Worm (Caenorhabditis elegans) whole organism, L2 larva: Measurements from ENCODE around the gene fntb-1.

Experiments used
- F13H6.1 ChIP-seq: sonication (generic microtip); optimal IDR thresholded peaks from 2 replicates; lab custom pipeline; 2016; ENCODE audit warnings: missing genetic modification characterization, missing compliant biosample characterization
- R02D3.7 ChIP-seq: fragments of 150-350 bp; optimal IDR thresholded peaks from 2 replicates; lab custom pipeline; 2014; ENCODE audit warnings: missing biosample characterization, missing genetic modification characterization
- ZK546.5 ChIP-seq: sonication (generic microtip); optimal IDR thresholded peaks from 2 replicates; lab custom pipeline; 2017; ENCODE audit warnings: missing biosample characterization, missing genetic modification characterization
- aly-2 ChIP-seq: fragments of 150-350 bp; optimal IDR thresholded peaks from 2 replicates; lab custom pipeline; 2014; ENCODE audit warnings: missing biosample characterization, missing genetic modification characterization
- blmp-1 ChIP-seq: sonication (generic microtip); optimal IDR thresholded peaks from 2 replicates; lab custom pipeline; 2017; ENCODE audit warnings: missing genetic modification characterization, mild to moderate bottlenecking, missing compliant biosample characterization, antibody characterized with exemption, moderate library complexity; ENCODE audit not compliant: insufficient read depth
- ceh-16 ChIP-seq: fragments of 150-350 bp; optimal IDR thresholded peaks from 2 replicates; lab custom pipeline; 2014; ENCODE audit warnings: missing biosample characterization, missing genetic modification characterization
- ceh-82 ChIP-seq: fragments of 150-350 bp; optimal IDR thresholded peaks from 2 replicates; lab custom pipeline; 2014; ENCODE audit warnings: missing biosample characterization, missing genetic modification characterization
- crh-2 ChIP-seq: sonication (generic microtip); optimal IDR thresholded peaks from 2 replicates; lab custom pipeline; 2017; ENCODE audit warnings: missing biosample characterization, missing genetic modification characterization
- dmd-4 ChIP-seq: sonication (generic microtip); optimal IDR thresholded peaks from 2 replicates; lab custom pipeline; 2017; ENCODE audit warnings: missing biosample characterization, missing genetic modification characterization
- egl-27 ChIP-seq: sonication (generic microtip); optimal IDR thresholded peaks from 3 replicates; lab custom pipeline; 2017; ENCODE audit warnings: missing biosample characterization, missing genetic modification reagents, missing genetic modification characterization
- elt-1 ChIP-seq: fragments of 150-350 bp; optimal IDR thresholded peaks from 2 replicates; lab custom pipeline; 2014; ENCODE audit warnings: missing biosample characterization, missing genetic modification characterization
- elt-3 ChIP-seq: sonication (generic microtip); optimal IDR thresholded peaks from 2 replicates; lab custom pipeline; 2017; ENCODE audit warnings: missing biosample characterization, missing genetic modification characterization
- fos-1 ChIP-seq: fragments of 150-350 bp; optimal IDR thresholded peaks from 2 replicates; lab custom pipeline; 2014; ENCODE audit warnings: missing biosample characterization, missing genetic modification characterization
- gmeb-1 ChIP-seq: fragments of 150-350 bp; optimal IDR thresholded peaks from 2 replicates; lab custom pipeline; 2014; ENCODE audit warnings: missing biosample characterization, missing genetic modification characterization
- lin-11 ChIP-seq: fragments of 150-350 bp; sonication (generic microtip); optimal IDR thresholded peaks from 2 replicates; lab custom pipeline; 2014; ENCODE audit warnings: missing biosample characterization, missing genetic modification characterization, inconsistent platforms, mixed read lengths
- lin-13 ChIP-seq: fragments of 150-350 bp; optimal IDR thresholded peaks from 2 replicates; lab custom pipeline; 2014; ENCODE audit warnings: missing biosample characterization, missing genetic modification reagents, missing genetic modification characterization
- lin-39 ChIP-seq: fragments of 150-350 bp; optimal IDR thresholded peaks from 2 replicates; lab custom pipeline; 2014; ENCODE audit warnings: missing biosample characterization, missing genetic modification reagents, missing genetic modification characterization
- mbf-1 ChIP-seq: sonication (generic microtip); optimal IDR thresholded peaks from 2 replicates; lab custom pipeline; 2017; ENCODE audit warnings: missing biosample characterization, missing genetic modification characterization
- mdl-1 ChIP-seq, 2 experiments: fragments of 150-350 bp in 1 of 2; sonication (generic microtip) in 1 of 2; optimal IDR thresholded peaks; 2 replicates each; lab custom pipeline; 2017; ENCODE audit warnings: missing biosample characterization in 2 of 2, missing genetic modification characterization in 2 of 2
- nhr-11 ChIP-seq: fragments of 150-350 bp; optimal IDR thresholded peaks from 2 replicates; lab custom pipeline; 2014; ENCODE audit warnings: missing biosample characterization, missing genetic modification characterization
- nhr-12 ChIP-seq: fragments of 150-350 bp; optimal IDR thresholded peaks from 2 replicates; lab custom pipeline; 2014; ENCODE audit warnings: missing biosample characterization, missing genetic modification characterization
- nhr-129 ChIP-seq: fragments of 150-350 bp; optimal IDR thresholded peaks from 2 replicates; lab custom pipeline; 2014; ENCODE audit warnings: missing biosample characterization, missing genetic modification characterization
- nhr-21 ChIP-seq: fragments of 150-350 bp; optimal IDR thresholded peaks from 2 replicates; lab custom pipeline; 2014; ENCODE audit warnings: missing biosample characterization, missing genetic modification characterization
- nhr-237 ChIP-seq: fragments of 150-350 bp; optimal IDR thresholded peaks from 2 replicates; lab custom pipeline; 2014; ENCODE audit warnings: missing biosample characterization, missing genetic modification characterization
- nhr-25 ChIP-seq: fragments of 150-350 bp; sonication (generic microtip); optimal IDR thresholded peaks from 3 replicates; lab custom pipeline; 2014; ENCODE audit warnings: missing biosample characterization, missing genetic modification characterization
- nhr-6 ChIP-seq: fragments of 150-350 bp; optimal IDR thresholded peaks from 2 replicates; lab custom pipeline; 2014; ENCODE audit warnings: missing biosample characterization, missing genetic modification characterization
- nhr-77 ChIP-seq: fragments of 150-350 bp; optimal IDR thresholded peaks from 2 replicates; lab custom pipeline; 2014; ENCODE audit warnings: missing biosample characterization, missing genetic modification characterization
- peb-1 ChIP-seq: fragments of 150-350 bp; optimal IDR thresholded peaks from 2 replicates; lab custom pipeline; 2014; ENCODE audit warnings: missing biosample characterization, missing genetic modification characterization
- skn-1 ChIP-seq: sonication (generic microtip); optimal IDR thresholded peaks from 2 replicates; lab custom pipeline; 2017; ENCODE audit warnings: missing biosample characterization, missing genetic modification characterization
- sma-9 ChIP-seq, 2 experiments: fragments of 150-350 bp in 1 of 2; sonication (generic microtip) in 1 of 2; optimal IDR thresholded peaks; 2 replicates each; lab custom pipeline; 2014 to 2016; ENCODE audit warnings: missing genetic modification characterization in 2 of 2, mild to moderate bottlenecking in 1 of 2, missing biosample characterization in 1 of 2, missing compliant biosample characterization in 1 of 2, missing genetic modification reagents in 1 of 2, moderate library complexity in 1 of 2
- snpc-4 ChIP-seq: fragments of 150-350 bp; optimal IDR thresholded peaks from 2 replicates; lab custom pipeline; 2014; ENCODE audit warnings: missing biosample characterization, missing genetic modification characterization
- unc-39 ChIP-seq: fragments of 150-350 bp; optimal IDR thresholded peaks from 2 replicates; lab custom pipeline; 2014; ENCODE audit warnings: missing biosample characterization, missing genetic modification characterization
- unc-55 ChIP-seq: fragments of 150-350 bp; sonication (generic microtip); optimal IDR thresholded peaks from 3 replicates; lab custom pipeline; 2014; ENCODE audit warnings: missing biosample characterization, missing genetic modification reagents, missing genetic modification characterization
- unc-62 ChIP-seq: fragments of 150-350 bp; optimal IDR thresholded peaks from 2 replicates; lab custom pipeline; 2014; ENCODE audit warnings: missing biosample characterization, missing genetic modification reagents, missing genetic modification characterization
- zag-1 ChIP-seq: fragments of 150-350 bp; optimal IDR thresholded peaks from 2 replicates; lab custom pipeline; 2014; ENCODE audit warnings: missing biosample characterization, missing genetic modification characterization
- ztf-11 ChIP-seq: sonication (generic microtip); optimal IDR thresholded peaks from 2 replicates; lab custom pipeline; 2017; ENCODE audit warnings: missing biosample characterization, missing genetic modification characterization
- ztf-4 ChIP-seq: fragments of 150-350 bp; optimal IDR thresholded peaks from 2 replicates; lab custom pipeline; 2014; ENCODE audit warnings: missing biosample characterization, missing genetic modification characterization

fntb-1 gene

DNA sequence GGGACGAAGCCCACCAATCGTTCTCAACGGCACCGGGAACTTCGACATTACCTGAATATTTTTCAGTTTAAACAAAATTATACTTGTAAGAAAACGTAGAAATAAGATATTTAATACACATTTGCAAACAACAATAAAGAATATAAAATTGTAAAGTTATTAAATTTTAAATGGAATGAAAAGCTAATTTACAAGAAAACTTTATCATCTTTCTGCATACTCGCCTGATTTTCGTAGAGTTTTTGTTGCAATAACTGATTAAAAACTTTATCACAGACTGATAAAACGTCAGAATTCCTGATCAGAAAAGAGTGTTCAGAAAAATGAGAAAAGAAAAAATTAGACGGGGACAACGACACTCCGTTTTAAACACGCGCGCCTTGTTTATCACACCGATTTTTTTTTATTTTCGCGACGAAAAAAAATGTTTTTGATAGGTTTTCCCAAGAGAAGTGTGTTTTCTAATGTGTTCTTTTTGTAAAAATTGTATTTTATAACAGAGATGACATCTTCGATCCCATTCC lies at the start of gene fntb-1, which contains the start of gene dlat-1:
Gene fntb-1, plus strand, starts transcription at position 412 of the 524 bp plus-strand sequence.
Gene dlat-1, minus strand, starts transcription at position 51 of the 524 bp plus-strand sequence.
- no peak for TF ChIP-seq mbf-1 (tag; lab: Kevin White, UChicago)
- TF ChIP-seq unc-55 (GFP tag; lab: Kevin White, UChicago) = peak; percentile 9
- TF ChIP-seq crh-2 = peak; percentile 8
- TF ChIP-seq fos-1 (tag; lab: Kevin White, UChicago) = peak; percentile 80
- no peak for TF ChIP-seq blmp-1
- TF ChIP-seq nhr-77 (tag; lab: Kevin White, UChicago) = no peak
- TF ChIP-seq elt-1 (tag; lab: Kevin White, UChicago) = no peak
- no peak for TF ChIP-seq ztf-11 (tag; lab: Kevin White, UChicago)
- TF ChIP-seq sma-9 (GFP tag; optimal IDR thresholded peaks at IDR 0.05; lab: Kevin White, UChicago) = no peak
- TF ChIP-seq sma-9 (tag; optimal IDR thresholded peaks at IDR 0.05; lab: Kevin White, UChicago) = no peak
- TF ChIP-seq gmeb-1 (tag; lab: Kevin White, UChicago) = peak; percentile 10

DNA sequence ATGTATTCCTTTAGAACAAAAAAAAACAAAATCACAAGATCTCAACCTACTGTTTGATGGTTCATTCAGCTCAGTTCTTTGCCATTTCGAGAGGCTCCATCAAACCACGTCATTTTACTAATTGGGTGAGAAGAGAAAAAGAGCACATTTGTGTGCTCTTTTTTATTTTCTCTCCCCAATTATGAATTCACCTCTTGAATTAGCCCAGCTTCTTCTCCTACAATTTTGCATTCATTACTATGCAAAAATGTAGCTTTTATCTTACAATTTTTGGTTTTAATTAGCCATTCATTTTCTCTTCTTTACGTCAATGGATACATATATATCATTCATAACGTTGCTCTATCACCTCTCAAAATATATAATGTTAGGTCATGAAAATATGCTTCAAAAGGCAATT lies 41.8 kb upstream of the fntb-1 start:
- TF ChIP-seq nhr-129 = no peak
- no peak for TF ChIP-seq nhr-25 (tag; lab: Kevin White, UChicago)
- no peak for TF ChIP-seq sma-9 (GFP tag; optimal IDR thresholded peaks at IDR 0.05; lab: Kevin White, UChicago)
- no peak for TF ChIP-seq sma-9 (tag; optimal IDR thresholded peaks at IDR 0.05; lab: Kevin White, UChicago)
- no peak for TF ChIP-seq unc-39 (tag; lab: Kevin White, UChicago)
- TF ChIP-seq nhr-12 (tag; lab: Kevin White, UChicago) = no peak
- no peak for TF ChIP-seq R02D3.7 (tag; lab: Kevin White, UChicago)
- no peak for TF ChIP-seq elt-1 (tag; lab: Kevin White, UChicago)
- no peak for TF ChIP-seq ceh-16 (tag; lab: Kevin White, UChicago)
- TF ChIP-seq mdl-1 (tag; optimal IDR thresholded peaks at IDR 0.05; lab: Kevin White, UChicago) = no peak
- no peak for TF ChIP-seq ZK546.5 (tag; lab: Kevin White, UChicago)
- no peak for TF ChIP-seq F13H6.1 (tag; lab: Kevin White, UChicago)
- TF ChIP-seq nhr-21 (tag; lab: Kevin White, UChicago) = no peak
- TF ChIP-seq mbf-1 (tag; lab: Kevin White, UChicago) = no peak
- TF ChIP-seq, all 48 proteins: peak for 0

DNA sequence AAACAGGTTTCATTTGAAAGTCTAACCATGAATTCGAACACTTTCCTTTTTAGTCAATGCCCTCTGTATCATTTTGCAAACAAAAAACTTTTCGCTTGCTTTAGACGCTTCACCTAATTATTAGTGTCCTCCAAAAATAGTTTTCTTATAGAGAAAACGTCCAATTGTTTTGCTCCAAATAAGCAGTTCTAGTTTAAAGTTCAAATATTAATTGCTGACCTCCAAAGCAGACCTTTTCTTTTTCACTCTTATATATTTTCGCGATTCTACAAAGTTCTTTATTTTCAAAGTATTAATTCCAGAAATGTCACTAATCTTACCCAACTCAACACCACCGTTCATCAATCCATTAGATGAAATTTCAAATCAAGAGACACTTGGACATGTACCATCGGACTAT lies 38.7 kb upstream of the fntb-1 start, which contains the start of gene gnrr-2:
Gene gnrr-2, plus strand, starts transcription at position 301 of the 400 bp plus-strand sequence.
- TF ChIP-seq nhr-11 (no peak), peb-1 (tag; lab: Kevin White, UChicago) (no peak), lin-39 (no peak)

DNA sequence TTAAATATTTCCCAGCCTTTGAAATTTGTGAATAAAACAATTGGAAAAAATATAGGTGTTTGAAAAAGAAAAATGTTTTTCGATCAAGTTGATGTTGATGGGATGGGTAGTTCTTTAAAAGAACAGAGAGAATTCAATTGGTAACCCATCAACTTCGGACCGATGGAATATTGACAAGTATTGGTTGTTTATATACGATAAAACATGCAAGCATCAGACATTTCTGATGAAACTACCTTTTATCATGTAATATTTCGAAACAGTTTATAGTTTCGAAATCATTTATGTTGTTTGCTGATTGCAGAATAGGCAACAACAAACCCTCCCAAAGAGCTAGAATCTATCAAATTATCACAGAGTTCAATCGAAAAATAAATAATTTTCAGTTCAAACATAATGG lies 37.5 kb upstream of the fntb-1 start:
- TF ChIP-seq gmeb-1 (tag; lab: Kevin White, UChicago) (no peak), unc-62 (GFP tag; lab: Kevin White, UChicago) (no peak), snpc-4 (peak; percentile 69), unc-55 (GFP tag; lab: Kevin White, UChicago) (no peak), nhr-129 (peak; percentile 45)

DNA sequence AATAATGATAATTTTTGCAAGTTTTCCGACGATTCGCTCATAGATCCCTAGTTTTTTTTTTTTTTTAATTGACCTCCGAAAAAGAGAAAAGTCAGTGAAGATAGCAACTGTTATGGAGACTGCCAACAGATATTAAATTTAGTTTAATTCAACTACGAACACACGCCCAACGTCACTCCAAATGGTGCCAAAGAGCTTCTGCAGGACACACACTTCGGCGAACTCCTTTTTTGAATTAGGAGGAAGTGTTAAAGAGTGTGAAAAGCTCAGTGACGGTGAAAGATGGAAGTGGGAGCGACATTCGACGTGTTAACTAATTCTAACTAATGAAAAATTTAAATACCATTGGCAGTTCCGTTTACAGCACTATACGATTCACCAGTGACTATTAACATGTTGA lies 35.5 kb upstream of the fntb-1 start:
- no peak for TF ChIP-seq nhr-25 (tag; lab: Kevin White, UChicago)
- TF ChIP-seq ceh-82 (tag; lab: Kevin White, UChicago) = no peak
- peak; percentile 7 for TF ChIP-seq unc-55 (GFP tag; lab: Kevin White, UChicago)
- no peak for TF ChIP-seq nhr-77 (tag; lab: Kevin White, UChicago)

DNA sequence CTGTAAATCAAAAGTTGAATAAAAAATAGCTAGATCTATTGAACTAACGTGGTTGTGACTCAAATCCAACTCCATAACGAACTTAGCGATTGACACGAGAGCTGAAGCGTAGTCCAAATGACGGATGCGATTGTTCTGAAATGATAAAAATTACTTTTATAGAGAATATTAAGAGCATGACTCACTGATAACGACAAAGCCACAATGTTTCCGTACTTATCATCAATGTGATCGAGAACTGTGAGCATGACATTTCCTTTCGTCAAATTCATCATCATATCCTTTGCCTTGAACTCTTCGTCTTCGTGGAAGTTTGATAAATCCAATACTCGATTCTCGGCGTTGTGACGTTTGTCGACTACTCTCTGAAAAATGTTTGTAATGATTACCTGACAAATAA lies 33.4 kb upstream of the fntb-1 start:
- no peak for TF ChIP-seq ztf-4 (tag; lab: Kevin White, UChicago)
- TF ChIP-seq fos-1 (tag; lab: Kevin White, UChicago) = peak; percentile 93
- TF ChIP-seq, all 48 proteins: peak for 1

DNA sequence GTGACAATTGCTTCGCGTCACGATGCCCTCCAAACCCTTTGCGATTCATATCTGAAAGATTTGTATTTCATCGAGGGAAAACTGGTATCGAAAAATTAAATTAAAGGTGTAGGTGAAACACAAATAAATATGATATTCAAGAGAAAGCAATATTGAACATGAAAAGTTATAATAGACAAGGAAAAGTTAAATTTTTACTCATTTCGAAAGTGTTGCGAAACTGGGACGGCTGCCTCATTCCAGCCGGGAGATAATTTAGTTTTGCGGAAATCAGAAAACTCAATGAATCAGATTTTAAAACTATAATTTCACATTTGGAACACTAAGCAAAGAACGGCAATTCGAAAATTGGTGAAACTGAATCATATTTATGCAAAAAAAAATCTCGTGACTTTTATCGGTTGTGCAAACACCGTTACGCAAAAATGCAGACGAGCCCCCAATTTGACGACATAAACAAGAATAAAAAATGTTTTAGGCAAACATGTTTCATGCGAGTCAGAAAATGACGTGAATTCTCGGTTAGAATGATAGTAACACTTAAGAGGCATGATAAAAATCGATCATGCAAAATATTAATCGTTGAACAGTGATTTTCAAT lies 32.4 kb upstream of the fntb-1 start, which contains the start of the genes nxf-1 and C15H11.11:
Gene nxf-1, minus strand, starts transcription at position 51 of the 601 bp plus-strand sequence.
Gene C15H11.11, plus strand, starts transcription at position 536 of the 601 bp plus-strand sequence.
- TF ChIP-seq aly-2 = no peak
- TF ChIP-seq lin-39 = no peak
- no peak for TF ChIP-seq unc-62 (GFP tag; lab: Kevin White, UChicago)
- TF ChIP-seq mbf-1 (tag; lab: Kevin White, UChicago) = no peak
- no peak for TF ChIP-seq nhr-237
- no peak for TF ChIP-seq zag-1 (tag; lab: Kevin White, UChicago)
- TF ChIP-seq unc-55 (GFP tag; lab: Kevin White, UChicago) = peak; percentile 70
- no peak for TF ChIP-seq ceh-82 (tag; lab: Kevin White, UChicago)
- TF ChIP-seq dmd-4 (tag; lab: Kevin White, UChicago) = no peak
- no peak for TF ChIP-seq skn-1 (tag; lab: Kevin White, UChicago)
- TF ChIP-seq nhr-12 (tag; lab: Kevin White, UChicago) = no peak
- TF ChIP-seq mdl-1 (tag; optimal IDR thresholded peaks at IDR 0.05; lab: Kevin White, UChicago) = peak in 1 of 2 experiments; percentile 43
- TF ChIP-seq R02D3.7 (tag; lab: Kevin White, UChicago) = no peak
- TF ChIP-seq peb-1 (tag; lab: Kevin White, UChicago) = no peak
- no peak for TF ChIP-seq ZK546.5 (tag; lab: Kevin White, UChicago)
- no peak for TF ChIP-seq nhr-6 (tag; lab: Kevin White, UChicago)
- TF ChIP-seq elt-3 (tag; lab: Kevin White, UChicago) = no peak
- peak; percentile 47 for TF ChIP-seq lin-13 (GFP tag; lab: Kevin White, UChicago)
- TF ChIP-seq nhr-25 (tag; lab: Kevin White, UChicago) = peak; percentile 56
- TF ChIP-seq fos-1 (tag; lab: Kevin White, UChicago) = peak; percentile 90
- no peak for TF ChIP-seq egl-27
- no peak for TF ChIP-seq lin-11 (tag; lab: Kevin White, UChicago)
